Worm (Caenorhabditis elegans) whole organism, young adult: ENCODE measurements around the gene hpk-1.

ENCODE experiments used
- B0035.1 ChIP-seq: sonication (generic microtip); optimal IDR thresholded peaks from 2 replicates; lab custom pipeline; 2016; ENCODE audit warnings: missing genetic modification characterization, mild to moderate bottlenecking, missing compliant biosample characterization, missing genotype, missing genetic modification reagents
- B0261.1 ChIP-seq: sonication (generic microtip); optimal IDR thresholded peaks from 2 replicates; lab custom pipeline; 2016; ENCODE audit warnings: mild to moderate bottlenecking, missing genetic modification characterization, moderate library complexity, missing compliant biosample characterization
- B0336.3 ChIP-seq: fragments of 200-800 bp; sonication (Bioruptor generic); IDR thresholded peaks from 2 replicates; pipeline ENCODE4 v1.3.6; 2022; ENCODE audit warnings: missing genetic modification characterization, missing compliant biosample characterization
- C17E4.6 ChIP-seq: fragments of 200-800 bp; sonication (Bioruptor generic); IDR thresholded peaks from 2 replicates; pipeline ENCODE4 v1.3.6; 2022; ENCODE audit warnings: missing genetic modification reagents, missing genetic modification characterization, missing compliant biosample characterization
- F10E7.11 ChIP-seq: sonication (generic microtip); optimal IDR thresholded peaks from 2 replicates; lab custom pipeline; 2017; ENCODE audit warnings: mild to moderate bottlenecking, missing genetic modification characterization, moderate library complexity, missing compliant biosample characterization
- F33H1.4 ChIP-seq: fragments of 200-800 bp; sonication (Bioruptor generic); IDR thresholded peaks from 2 replicates; pipeline ENCODE4 v1.3.6; 2022; ENCODE audit warnings: missing genetic modification reagents, missing genetic modification characterization, missing compliant biosample characterization
- F37B4.10 ChIP-seq: fragments of 200-800 bp; sonication (Bioruptor generic); IDR thresholded peaks from 2 replicates; pipeline ENCODE4 v1.3.6; 2022; ENCODE audit warnings: missing genetic modification characterization, missing compliant biosample characterization
- K11D2.4 ChIP-seq: fragments of 200-800 bp; sonication (Bioruptor generic); IDR thresholded peaks from 2 replicates; pipeline ENCODE4 v1.3.6; 2022; ENCODE audit warnings: missing genetic modification reagents, missing genetic modification characterization, missing compliant biosample characterization
- K12H6.12 ChIP-seq: fragments of 200-800 bp; sonication (Bioruptor generic); optimal IDR thresholded peaks from 2 replicates; lab custom pipeline; 2018; ENCODE audit warnings: mild to moderate bottlenecking, missing genetic modification characterization, missing compliant biosample characterization
- T07F8.4 ChIP-seq: sonication (generic microtip); optimal IDR thresholded peaks from 2 replicates; lab custom pipeline; 2016; ENCODE audit warnings: mild to moderate bottlenecking, missing genetic modification characterization, moderate library complexity, missing compliant biosample characterization
- Y53F4B.3 ChIP-seq: fragments of 200-800 bp; sonication (Bioruptor generic); IDR thresholded peaks from 2 replicates; pipeline ENCODE4 v1.3.6; 2022; ENCODE audit warnings: missing genetic modification reagents, missing genetic modification characterization, missing compliant biosample characterization
- Y53G8AR.9 ChIP-seq: fragments of 200-800 bp; sonication (Bioruptor generic); conservative IDR thresholded peaks from 2 replicates; pipeline ENCODE4 v1.3.6; 2022; ENCODE audit warnings: missing genetic modification reagents, missing genetic modification characterization, missing compliant biosample characterization
- Y56A3A.18 ChIP-seq: fragments of 200-800 bp; sonication (Bioruptor generic); IDR thresholded peaks from 2 replicates; pipeline ENCODE4 v1.3.6; 2022; ENCODE audit warnings: missing genetic modification reagents, missing genetic modification characterization, missing compliant biosample characterization
- Y67H2A.10 ChIP-seq: fragments of 200-800 bp; sonication (Bioruptor generic); conservative IDR thresholded peaks from 2 replicates; pipeline ENCODE4 v1.3.6; 2022; ENCODE audit warnings: missing genetic modification reagents, missing genetic modification characterization, missing compliant biosample characterization
- Y95B8A.8 ChIP-seq: fragments of 200-800 bp; sonication (Bioruptor generic); IDR thresholded peaks from 2 replicates; pipeline ENCODE4 v1.3.6; 2022; ENCODE audit warnings: missing genetic modification reagents, missing genetic modification characterization, missing compliant biosample characterization
- ama-1 ChIP-seq, 3 experiments: fragments of 150-350 bp in 1 of 3; sonication (generic microtip) in 2 of 3; optimal IDR thresholded peaks; 2 replicates each; lab custom pipeline; 2014 to 2018; ENCODE audit warnings: missing biosample characterization in 2 of 3, missing genetic modification characterization in 2 of 3, missing genetic modification reagents in 2 of 3
- athp-1 ChIP-seq: sonication (generic microtip); optimal IDR thresholded peaks from 2 replicates; lab custom pipeline; 2017; ENCODE audit warnings: mild to moderate bottlenecking, missing genetic modification characterization, missing compliant biosample characterization
- attf-5 ChIP-seq: fragments of 200-800 bp; sonication (Bioruptor generic); optimal IDR thresholded peaks from 2 replicates; lab custom pipeline; 2018; ENCODE audit warnings: mild to moderate bottlenecking, missing genetic modification characterization, missing compliant biosample characterization
- attf-6 ChIP-seq: fragments of 200-800 bp; sonication (Bioruptor generic); IDR thresholded peaks from 2 replicates; pipeline ENCODE4 v1.3.6; 2022; ENCODE audit warnings: missing genetic modification reagents, missing genetic modification characterization, missing compliant biosample characterization
- bed-2 ChIP-seq: fragments of 200-800 bp; sonication (Bioruptor generic); IDR thresholded peaks from 2 replicates; pipeline ENCODE4 v1.3.6; 2022; ENCODE audit warnings: missing genetic modification reagents, missing genetic modification characterization, missing compliant biosample characterization
- ceh-27 ChIP-seq: fragments of 200-800 bp; sonication (Bioruptor generic); optimal IDR thresholded peaks from 2 replicates; lab custom pipeline; 2018; ENCODE audit warnings: mild to moderate bottlenecking, missing genetic modification characterization, moderate library complexity, missing compliant biosample characterization
- ceh-58 ChIP-seq: fragments of 200-800 bp; sonication (Bioruptor generic); IDR thresholded peaks from 2 replicates; pipeline ENCODE4 v1.3.6; 2022; ENCODE audit warnings: missing genetic modification characterization, missing compliant biosample characterization
- ceh-79 ChIP-seq: sonication (generic microtip); optimal IDR thresholded peaks from 2 replicates; lab custom pipeline; 2017; ENCODE audit warnings: mild to moderate bottlenecking, missing genetic modification characterization, missing compliant biosample characterization
- die-1 ChIP-seq: sonication (generic microtip); optimal IDR thresholded peaks from 2 replicates; lab custom pipeline; 2016; ENCODE audit warnings: missing genotype, mild to moderate bottlenecking, missing genetic modification characterization, missing compliant biosample characterization
- dox-1 ChIP-seq: fragments of 200-800 bp; sonication (Bioruptor generic); IDR thresholded peaks from 2 replicates; pipeline ENCODE4 v1.3.6; 2022; ENCODE audit warnings: missing genetic modification reagents, missing genetic modification characterization, missing compliant biosample characterization
- egl-18 ChIP-seq: fragments of 200-800 bp; sonication (Bioruptor generic); IDR thresholded peaks from 2 replicates; pipeline ENCODE4 v1.3.6; 2022; ENCODE audit warnings: missing genetic modification reagents, missing genetic modification characterization, missing compliant biosample characterization
- gei-17 ChIP-seq: fragments of 200-800 bp; sonication (Bioruptor generic); optimal IDR thresholded peaks from 2 replicates; lab custom pipeline; 2018; ENCODE audit warnings: mild to moderate bottlenecking, missing genetic modification characterization, missing compliant biosample characterization
- him-1 ChIP-seq: sonication (generic microtip); optimal IDR thresholded peaks from 2 replicates; lab custom pipeline; 2016; ENCODE audit warnings: missing genotype, missing genetic modification reagents, missing genetic modification characterization, missing compliant biosample characterization
- hlh-12 ChIP-seq: sonication (generic microtip); optimal IDR thresholded peaks from 2 replicates; lab custom pipeline; 2016; ENCODE audit warnings: missing genetic modification characterization, missing compliant biosample characterization
- hmg-1.2 ChIP-seq: fragments of 200-800 bp; sonication (Bioruptor generic); IDR thresholded peaks from 2 replicates; pipeline ENCODE4 v1.3.6; 2022; ENCODE audit warnings: missing genetic modification reagents, missing genetic modification characterization, missing compliant biosample characterization
- hrde-1 ChIP-seq: sonication (generic microtip); optimal IDR thresholded peaks from 2 replicates; lab custom pipeline; 2016; ENCODE audit warnings: missing genetic modification characterization, mild to moderate bottlenecking, missing compliant biosample characterization, moderate library complexity, missing genotype, missing genetic modification reagents, borderline replicate concordance
- lin-26 ChIP-seq: fragments of 200-800 bp; sonication (Bioruptor generic); IDR thresholded peaks from 2 replicates; pipeline ENCODE4 v1.3.6; 2022; ENCODE audit warnings: missing genetic modification reagents, missing genetic modification characterization, missing compliant biosample characterization
- lin-35 ChIP-seq, 3 experiments: fragments of 150-350 bp in 2 of 3; sonication (generic microtip) in 1 of 3; optimal IDR thresholded peaks; 2 replicates each; lab custom pipeline; 2014 to 2018; ENCODE audit warnings: missing biosample characterization in 3 of 3, missing genetic modification characterization in 3 of 3, missing genetic modification reagents in 3 of 3
- madf-10 ChIP-seq: sonication (generic microtip); optimal IDR thresholded peaks from 2 replicates; lab custom pipeline; 2016; ENCODE audit warnings: mild to moderate bottlenecking, missing genetic modification characterization, missing compliant biosample characterization
- mcd-1 ChIP-seq: fragments of 200-800 bp; sonication (Bioruptor generic); IDR thresholded peaks from 2 replicates; pipeline ENCODE4 v1.3.6; 2022; ENCODE audit warnings: missing genetic modification reagents, missing genetic modification characterization, missing compliant biosample characterization
- mel-28 ChIP-seq: sonication (generic microtip); optimal IDR thresholded peaks from 2 replicates; lab custom pipeline; 2016; ENCODE audit warnings: borderline replicate concordance, mild to moderate bottlenecking, missing genetic modification characterization, missing compliant biosample characterization
- nfya-1 ChIP-seq: sonication (generic microtip); optimal IDR thresholded peaks from 2 replicates; lab custom pipeline; 2017; ENCODE audit warnings: antibody characterized with exemption, missing compliant biosample characterization, missing genetic modification characterization, borderline replicate concordance; ENCODE audit not compliant: insufficient read depth
- nfyb-1 ChIP-seq: fragments of 200-800 bp; sonication (Bioruptor generic); IDR thresholded peaks from 2 replicates; pipeline ENCODE4 v1.3.6; 2022; ENCODE audit warnings: missing genetic modification reagents, missing genetic modification characterization, missing compliant biosample characterization
- nhr-179 ChIP-seq: sonication (generic microtip); optimal IDR thresholded peaks from 2 replicates; lab custom pipeline; 2016; ENCODE audit warnings: mild to moderate bottlenecking, missing genetic modification characterization, missing compliant biosample characterization
- snpc-3.4 ChIP-seq: sonication (generic microtip); optimal IDR thresholded peaks from 2 replicates; lab custom pipeline; 2017; ENCODE audit warnings: missing genetic modification characterization, mild to moderate bottlenecking, missing compliant biosample characterization, antibody characterized with exemption, moderate library complexity, missing genotype, missing genetic modification reagents
- somi-1 ChIP-seq: fragments of 200-800 bp; sonication (Bioruptor generic); optimal IDR thresholded peaks from 2 replicates; lab custom pipeline; 2018; ENCODE audit warnings: mild to moderate bottlenecking, missing genetic modification characterization, missing compliant biosample characterization
- sptf-2 ChIP-seq: fragments of 200-800 bp; sonication (Bioruptor generic); optimal IDR thresholded peaks from 2 replicates; lab custom pipeline; 2018; ENCODE audit warnings: mild to moderate bottlenecking, missing genetic modification characterization, missing compliant biosample characterization
- tbx-9 ChIP-seq: sonication (generic microtip); optimal IDR thresholded peaks from 2 replicates; lab custom pipeline; 2016; ENCODE audit warnings: borderline replicate concordance, missing genetic modification characterization, inconsistent platforms, missing compliant biosample characterization
- tlf-1 ChIP-seq: fragments of 200-800 bp; sonication (Bioruptor generic); optimal IDR thresholded peaks from 2 replicates; lab custom pipeline; 2018; ENCODE audit warnings: mild to moderate bottlenecking, missing genetic modification characterization, missing compliant biosample characterization
- unc-130 ChIP-seq: sonication (generic microtip); optimal IDR thresholded peaks from 2 replicates; lab custom pipeline; 2016; ENCODE audit warnings: missing genetic modification reagents, missing genetic modification characterization, missing compliant biosample characterization
- xnd-1 ChIP-seq: sonication (generic microtip); optimal IDR thresholded peaks from 2 replicates; lab custom pipeline; 2016; ENCODE audit warnings: missing genotype, missing genetic modification reagents, missing genetic modification characterization, missing compliant biosample characterization
- ztf-22 ChIP-seq: fragments of 200-800 bp; sonication (Bioruptor generic); optimal IDR thresholded peaks from 2 replicates; lab custom pipeline; 2018; ENCODE audit warnings: mild to moderate bottlenecking, missing genetic modification characterization, moderate library complexity, missing compliant biosample characterization
- ztf-25 ChIP-seq: fragments of 200-800 bp; sonication (Bioruptor generic); IDR thresholded peaks from 2 replicates; pipeline ENCODE4 v1.3.6; 2022; ENCODE audit warnings: missing genetic modification reagents, missing genetic modification characterization, missing compliant biosample characterization
- ztf-6 ChIP-seq: fragments of 200-800 bp; sonication (Bioruptor generic); IDR thresholded peaks from 2 replicates; pipeline ENCODE4 v1.3.6; 2022; ENCODE audit warnings: missing genetic modification reagents, missing genetic modification characterization, missing compliant biosample characterization

hpk-1 gene

ce11 chrX:4208495-4208894, 8.6 kb downstream of the hpk-1 start (continued):
- no peak for TF ChIP-seq Y53F4B.3 (GFP tag; lab: Robert Waterston, UW)
- TF ChIP-seq nfyb-1 (GFP tag; lab: Robert Waterston, UW) = peak; percentile 11; the same call in 1 of the 2 replicates
- TF ChIP-seq ceh-79 (tag; lab: Kevin White, UChicago) = no peak
- no peak for TF ChIP-seq ztf-6 (GFP tag; lab: Robert Waterston, UW)
- peak; percentile 74; the same call in 1 of the 2 replicates for TF ChIP-seq Y56A3A.18 (GFP tag; lab: Robert Waterston, UW)
- TF ChIP-seq mel-28 (tag; lab: Kevin White, UChicago) = no peak
- no peak for TF ChIP-seq F37B4.10 (GFP tag; lab: Robert Waterston, UW)
- no peak for TF ChIP-seq hlh-12 (tag; lab: Kevin White, UChicago)
- TF ChIP-seq gei-17 (GFP tag; lab: Kevin White, UChicago) = peak; percentile 83
- TF ChIP-seq hrde-1 (tag; lab: Kevin White, UChicago) = no peak
- TF ChIP-seq K12H6.12 (tag; lab: Kevin White, UChicago) = no peak
- TF ChIP-seq sptf-2 (GFP tag; lab: Kevin White, UChicago) = no peak
- TF ChIP-seq ceh-58 (GFP tag; lab: Robert Waterston, UW) = no peak
- TF ChIP-seq tlf-1 (GFP tag; lab: Kevin White, UChicago) = peak; percentile 75
- peak; percentile 36 for TF ChIP-seq ceh-27
- TF ChIP-seq somi-1 (GFP tag; lab: Kevin White, UChicago) = no peak
- 0 out of 2 replicates have a peak, but pooled peaks have one; percentile 8 for TF ChIP-seq egl-18 (GFP tag; lab: Robert Waterston, UW)
- peak; percentile 72 for TF ChIP-seq K11D2.4 (GFP tag; lab: Robert Waterston, UW)
- TF ChIP-seq unc-130 = no peak
- TF ChIP-seq mcd-1 (GFP tag; lab: Robert Waterston, UW) = no peak
- TF ChIP-seq lin-26 = 0 out of 2 replicates have a peak, but pooled peaks have one; percentile 9
- no peak for TF ChIP-seq nhr-179 (tag; lab: Kevin White, UChicago)
- peak; percentile 78 for TF ChIP-seq Y53G8AR.9 (GFP tag; lab: Robert Waterston, UW)
- no peak for TF ChIP-seq tbx-9 (tag; lab: Kevin White, UChicago)
- TF ChIP-seq hmg-1.2 (GFP tag; lab: Robert Waterston, UW) = peak; percentile 40
- no peak for TF ChIP-seq ama-1 (optimal IDR thresholded peaks at IDR 0.05; lab: Kevin White, UChicago)
- TF ChIP-seq ama-1 (GFP tag; optimal IDR thresholded peaks at IDR 0.05; lab: Kevin White, UChicago) = peak in 1 of 2 experiments; percentile 37
- TF ChIP-seq ztf-22 = no peak
- TF ChIP-seq T07F8.4 (tag; lab: Kevin White, UChicago) = no peak
- TF ChIP-seq ztf-25 (GFP tag; lab: Robert Waterston, UW) = no peak
- TF ChIP-seq xnd-1 (tag; lab: Kevin White, UChicago) = no peak
- TF ChIP-seq Y67H2A.10 (GFP tag; lab: Robert Waterston, UW) = no peak
- no peak for TF ChIP-seq F10E7.11 (tag; lab: Kevin White, UChicago)
- TF ChIP-seq madf-10 = no peak
- no peak for TF ChIP-seq B0035.1 (tag; lab: Kevin White, UChicago)
- no peak for TF ChIP-seq Y95B8A.8 (GFP tag; lab: Robert Waterston, UW)
- no peak for TF ChIP-seq C17E4.6 (GFP tag; lab: Robert Waterston, UW)
- TF ChIP-seq F33H1.4 (GFP tag; lab: Robert Waterston, UW) = no peak
- TF ChIP-seq athp-1 (tag; lab: Kevin White, UChicago) = no peak
- no peak for TF ChIP-seq die-1 (tag; lab: Kevin White, UChicago)
- no peak for TF ChIP-seq nfya-1 (tag; lab: Kevin White, UChicago)
- TF ChIP-seq attf-6 = no peak
- no peak for TF ChIP-seq B0336.3 (GFP tag; lab: Robert Waterston, UW)
- no peak for TF ChIP-seq snpc-3.4 (tag; lab: Kevin White, UChicago)
- TF ChIP-seq attf-5 = no peak
- peak; percentile 11; the same call in 1 of the 2 replicates for TF ChIP-seq dox-1 (GFP tag; lab: Robert Waterston, UW)
- no peak for TF ChIP-seq B0261.1 (tag; lab: Kevin White, UChicago)
- peak in 1 of 3 experiments; percentile 94 for TF ChIP-seq lin-35 (GFP tag; optimal IDR thresholded peaks at IDR 0.05; lab: Kevin White, UChicago)
- no peak for TF ChIP-seq him-1 (tag; lab: Kevin White, UChicago)
- TF ChIP-seq bed-2 = no peak
